Fruit fly (Drosophila melanogaster) whole organism, embryonic: ENCODE data around the gene Ubc4.
A peak's percentile ranks its signal among the peaks of the same experiment; 100 is the strongest.

Experiments used
- BEAF-32 ChIP-seq: fragments of 200-800 bp; sonication (Bioruptor generic); optimal IDR thresholded peaks from 3 replicates; lab custom pipeline; 2017; ENCODE audit warnings: missing biosample characterization, missing genetic modification characterization, mild to moderate bottlenecking, moderate library complexity, missing genetic modification reagents
- CG12391 ChIP-seq: fragments of 200-800 bp; sonication (Bioruptor generic); optimal IDR thresholded peaks from 3 replicates; lab custom pipeline; 2018; ENCODE audit warnings: missing biosample characterization, mild to moderate bottlenecking, missing genetic modification characterization, moderate library complexity
- CG12744 ChIP-seq: fragments of 200-800 bp; sonication (Bioruptor generic); optimal IDR thresholded peaks from 2 replicates; lab custom pipeline; 2016; ENCODE audit warnings: missing biosample characterization, missing genetic modification characterization
- CG14710 ChIP-seq: fragments of 200-800 bp; sonication (Bioruptor generic); optimal IDR thresholded peaks from 3 replicates; lab custom pipeline; 2019; ENCODE audit warnings: missing biosample characterization, mild to moderate bottlenecking, missing genetic modification characterization, moderate library complexity
- CG2712 ChIP-seq: fragments of 200-800 bp; optimal IDR thresholded peaks from 3 replicates; lab custom pipeline; 2019; ENCODE audit warnings: missing biosample characterization, mild to moderate bottlenecking, missing genetic modification characterization, moderate library complexity
- CG30403 ChIP-seq: fragments of 200-800 bp; sonication (Bioruptor generic); optimal IDR thresholded peaks from 3 replicates; lab custom pipeline; 2016; ENCODE audit warnings: missing biosample characterization, missing genetic modification characterization
- CG32772 ChIP-seq: fragments of 200-800 bp; sonication (Bioruptor generic); IDR thresholded peaks from 2 replicates; pipeline ENCODE4 v1.3.6; 2022; ENCODE audit warnings: missing biosample characterization, missing genetic modification characterization
- CG33557 ChIP-seq: fragments of 200-800 bp; sonication (Bioruptor generic); optimal IDR thresholded peaks from 2 replicates; lab custom pipeline; 2019; ENCODE audit warnings: missing biosample characterization, mild to moderate bottlenecking, missing genetic modification characterization, moderate library complexity
- CG34376 ChIP-seq: fragments of 200-800 bp; sonication (Bioruptor generic); optimal IDR thresholded peaks from 2 replicates; lab custom pipeline; 2018; ENCODE audit warnings: missing biosample characterization, mild to moderate bottlenecking, missing genetic modification characterization
- CG42726 ChIP-seq: fragments of 200-800 bp; sonication (Bioruptor generic); IDR thresholded peaks from 2 replicates; pipeline ENCODE4 v1.3.6; 2022; ENCODE audit warnings: missing biosample characterization, missing genetic modification characterization; ENCODE audit not compliant: partially characterized antibody
- CG4282 ChIP-seq: fragments of 200-800 bp; sonication (Bioruptor generic); optimal IDR thresholded peaks from 2 replicates; lab custom pipeline; 2016; ENCODE audit warnings: missing biosample characterization, missing genetic modification characterization
- CG43689 ChIP-seq: fragments of 200-800 bp; sonication (Bioruptor generic); IDR thresholded peaks from 2 replicates; pipeline ENCODE4 v1.3.6; 2022; ENCODE audit warnings: missing biosample characterization, missing genetic modification characterization
- CG4820 ChIP-seq: fragments of 200-800 bp; sonication (Bioruptor generic); optimal IDR thresholded peaks from 3 replicates; lab custom pipeline; 2016; ENCODE audit warnings: missing biosample characterization, missing genetic modification characterization
- CG6654 ChIP-seq: fragments of 200-800 bp; sonication (Bioruptor generic); optimal IDR thresholded peaks from 2 replicates; lab custom pipeline; 2017; ENCODE audit warnings: missing biosample characterization, mild to moderate bottlenecking, missing genetic modification characterization
- CG6765 ChIP-seq: fragments of 200-800 bp; sonication (Bioruptor generic); optimal IDR thresholded peaks from 3 replicates; lab custom pipeline; 2017; ENCODE audit warnings: missing biosample characterization, mild to moderate bottlenecking, missing genetic modification characterization
- CG7839 ChIP-seq: fragments of 200-800 bp; sonication (Bioruptor generic); optimal IDR thresholded peaks from 3 replicates; lab custom pipeline; 2018; ENCODE audit warnings: missing biosample characterization, mild to moderate bottlenecking, missing genetic modification characterization, moderate library complexity
- CG8089 ChIP-seq: fragments of 200-800 bp; sonication (Bioruptor generic); optimal IDR thresholded peaks from 3 replicates; lab custom pipeline; 2016; ENCODE audit warnings: missing biosample characterization, missing genetic modification characterization
- CHES-1-like ChIP-seq: fragments of 200-800 bp; sonication (Bioruptor generic); optimal IDR thresholded peaks from 2 replicates; lab custom pipeline; 2016; ENCODE audit warnings: missing biosample characterization, missing genetic modification characterization
- D19B ChIP-seq: fragments of 200-800 bp; sonication (Bioruptor generic); optimal IDR thresholded peaks from 2 replicates; lab custom pipeline; 2017; ENCODE audit warnings: missing biosample characterization, mild to moderate bottlenecking, missing genetic modification characterization
- Eip74EF ChIP-seq, 2 experiments: fragments of 200-800 bp in 1 of 2; fragments of >200 bp in 1 of 2; sonication (Bioruptor generic) in 1 of 2; optimal IDR thresholded peaks; 2 replicates each; lab custom pipeline; 2017 to 2019; ENCODE audit warnings: missing biosample characterization in 2 of 2, missing genetic modification characterization in 2 of 2, mild to moderate bottlenecking in 1 of 2, moderate library complexity in 1 of 2
- H2.0 ChIP-seq: fragments of 200-800 bp; sonication (Bioruptor generic); IDR thresholded peaks from 2 replicates; pipeline ENCODE4 v1.3.6; 2022; ENCODE audit warnings: missing biosample characterization, missing genetic modification characterization
- Kr ChIP-seq: fragments of 200-800 bp; sonication (Bioruptor generic); optimal IDR thresholded peaks from 2 replicates; lab custom pipeline; 2017; ENCODE audit warnings: missing biosample characterization, mild to moderate bottlenecking, missing genetic modification characterization
- Meics ChIP-seq: fragments of 200-800 bp; sonication (Bioruptor generic); optimal IDR thresholded peaks from 2 replicates; lab custom pipeline; 2017; ENCODE audit warnings: missing biosample characterization, mild to moderate bottlenecking, missing genetic modification characterization
- NC2β ChIP-seq: fragments of 200-800 bp; sonication (Bioruptor generic); optimal IDR thresholded peaks from 2 replicates; lab custom pipeline; 2016; ENCODE audit warnings: missing biosample characterization, missing genetic modification characterization
- Neu2 ChIP-seq: fragments of 200-800 bp; sonication (Bioruptor generic); optimal IDR thresholded peaks from 3 replicates; lab custom pipeline; 2016; ENCODE audit warnings: missing biosample characterization, missing genetic modification characterization, borderline replicate concordance
- NfI ChIP-seq: fragments of 200-800 bp; sonication (Bioruptor generic); optimal IDR thresholded peaks from 3 replicates; lab custom pipeline; 2018; ENCODE audit warnings: missing biosample characterization, mild to moderate bottlenecking, missing genetic modification characterization, moderate library complexity
- Oli ChIP-seq: fragments of 200-800 bp; sonication (Bioruptor generic); optimal IDR thresholded peaks from 2 replicates; lab custom pipeline; 2018; ENCODE audit warnings: missing biosample characterization, mild to moderate bottlenecking, missing genetic modification characterization, moderate library complexity
- Opbp ChIP-seq: fragments of 200-800 bp; sonication (Bioruptor generic); IDR thresholded peaks from 3 replicates; pipeline ENCODE4 v1.3.6; 2022; ENCODE audit warnings: missing biosample characterization, missing genetic modification characterization; ENCODE audit not compliant: partially characterized antibody
- PHDP ChIP-seq: fragments of 200-800 bp; sonication (Bioruptor generic); optimal IDR thresholded peaks from 3 replicates; lab custom pipeline; 2018; ENCODE audit warnings: missing biosample characterization, mild to moderate bottlenecking, missing genetic modification characterization, moderate library complexity
- Sry-δ ChIP-seq: fragments of 200-800 bp; sonication (Bioruptor generic); optimal IDR thresholded peaks from 2 replicates; lab custom pipeline; 2016; ENCODE audit warnings: missing biosample characterization, missing genetic modification characterization
- Ssrp ChIP-seq: fragments of 200-800 bp; sonication (Bioruptor generic); optimal IDR thresholded peaks from 2 replicates; lab custom pipeline; 2018; ENCODE audit warnings: missing biosample characterization, mild to moderate bottlenecking, missing genetic modification characterization, moderate library complexity
- Taf1 ChIP-seq: fragments of 200-800 bp; sonication (Bioruptor generic); IDR thresholded peaks from 2 replicates; pipeline ENCODE4 v1.3.6; 2022; ENCODE audit warnings: missing biosample characterization, missing genetic modification characterization
- Trl ChIP-seq, 3 experiments: fragments of >200 bp in 2 of 3; fragments of 200-800 bp in 1 of 3; sonication (Bioruptor generic) in 1 of 3; optimal IDR thresholded peaks; 2 replicates in 1 of 3; 3 replicates in 2 of 3; lab custom pipeline; 2016 to 2017; ENCODE audit warnings: missing biosample characterization in 1 of 3, missing genetic modification characterization in 1 of 3
- ap ChIP-seq: fragments of 200-800 bp; sonication (Bioruptor generic); IDR thresholded peaks from 2 replicates; pipeline ENCODE4 v1.3.6; 2022; ENCODE audit warnings: missing biosample characterization, missing genetic modification characterization
- bcd ChIP-seq: fragments of 200-800 bp; sonication (Bioruptor generic); optimal IDR thresholded peaks from 2 replicates; lab custom pipeline; 2017; ENCODE audit warnings: missing biosample characterization, mild to moderate bottlenecking, missing genetic modification characterization
- cas ChIP-seq: fragments of 200-800 bp; sonication (Bioruptor generic); IDR thresholded peaks from 2 replicates; pipeline ENCODE4 v1.3.6; 2022; ENCODE audit warnings: missing biosample characterization, missing genetic modification characterization
- caup ChIP-seq: fragments of 200-800 bp; sonication (Bioruptor generic); optimal IDR thresholded peaks from 3 replicates; lab custom pipeline; 2017; ENCODE audit warnings: missing biosample characterization, mild to moderate bottlenecking, missing genetic modification characterization, moderate library complexity; ENCODE audit not compliant: severe bottlenecking
- chn ChIP-seq: fragments of 200-800 bp; sonication (Bioruptor generic); optimal IDR thresholded peaks from 2 replicates; lab custom pipeline; 2016; ENCODE audit warnings: missing biosample characterization, missing genetic modification characterization
- ewg ChIP-seq: fragments of 200-800 bp; sonication (Bioruptor generic); optimal IDR thresholded peaks from 3 replicates; lab custom pipeline; 2017; ENCODE audit warnings: mild to moderate bottlenecking, missing biosample characterization, missing genetic modification reagents, missing genetic modification characterization
- her ChIP-seq: fragments of 200-800 bp; sonication (Bioruptor generic); optimal IDR thresholded peaks from 2 replicates; lab custom pipeline; 2016; ENCODE audit warnings: missing biosample characterization, missing genetic modification characterization
- jigr1 ChIP-seq: fragments of 200-800 bp; sonication (Bioruptor generic); IDR thresholded peaks from 3 replicates; pipeline ENCODE4 v1.3.6; 2022; ENCODE audit warnings: missing biosample characterization, missing genetic modification characterization
- kay ChIP-seq: fragments of 200-800 bp; sonication (Bioruptor generic); optimal IDR thresholded peaks from 2 replicates; lab custom pipeline; 2016; ENCODE audit warnings: missing biosample characterization, missing genetic modification characterization
- pum ChIP-seq: fragments of 200-800 bp; sonication (Bioruptor generic); optimal IDR thresholded peaks from 2 replicates; lab custom pipeline; 2016; ENCODE audit warnings: missing biosample characterization, missing genetic modification characterization
- ranshi ChIP-seq: fragments of 200-800 bp; sonication (Bioruptor generic); IDR thresholded peaks from 2 replicates; pipeline ENCODE4 v1.3.6; 2022; ENCODE audit warnings: missing biosample characterization, missing genetic modification characterization
- slou ChIP-seq: fragments of 200-800 bp; sonication (Bioruptor generic); optimal IDR thresholded peaks from 3 replicates; lab custom pipeline; 2016; ENCODE audit warnings: missing biosample characterization, missing genetic modification characterization
- so ChIP-seq: fragments of 200-800 bp; sonication (Bioruptor generic); IDR thresholded peaks from 3 replicates; pipeline ENCODE4 v1.3.6; 2022; ENCODE audit warnings: missing biosample characterization, missing genetic modification characterization
- sqz ChIP-seq: fragments of 200-800 bp; sonication (Bioruptor generic); optimal IDR thresholded peaks from 3 replicates; lab custom pipeline; 2018; ENCODE audit warnings: missing biosample characterization, mild to moderate bottlenecking, missing genetic modification characterization
- tgo ChIP-seq: fragments of 200-800 bp; sonication (Bioruptor generic); IDR thresholded peaks from 3 replicates; pipeline ENCODE4 v1.3.6; 2022; ENCODE audit warnings: missing biosample characterization, missing genetic modification characterization
- twi ChIP-seq: fragments of 200-800 bp; optimal IDR thresholded peaks from 2 replicates; lab custom pipeline; 2019; ENCODE audit warnings: missing biosample characterization, mild to moderate bottlenecking, missing genetic modification characterization, moderate library complexity
- usp ChIP-seq: fragments of >200 bp; optimal IDR thresholded peaks from 2 replicates; lab custom pipeline; 2017; ENCODE audit warnings: missing biosample characterization, missing genetic modification characterization

Ubc4 gene

dm6 chr3L:9718929-9719328 lies 20.8 kb downstream of the Ubc4 start, which contains the start of the genes CG18178 and CG14174 (continued):
- TF ChIP-seq CG34376 (GFP tag; lab: Kevin White, UChicago), result peak; percentile 32
- peak; percentile 78 for TF ChIP-seq Ssrp (tag; lab: Kevin White, UChicago)
- TF ChIP-seq CG8089 (GFP tag; lab: Kevin White, UChicago), result no peak
- peak; percentile 57 for TF ChIP-seq caup
- TF ChIP-seq CG30403, result peak; percentile 60
- no peak for TF ChIP-seq slou (GFP tag; lab: Kevin White, UChicago)
- TF ChIP-seq her (GFP tag; lab: Kevin White, UChicago), result no peak
- peak; percentile 78 for TF ChIP-seq CG7839 (tag; lab: Kevin White, UChicago)
- peak; percentile 86 for TF ChIP-seq CG14710
- TF ChIP-seq CG12391 (tag; lab: Kevin White, UChicago), result peak; percentile 89
- TF ChIP-seq CHES-1-like (GFP tag; lab: Kevin White, UChicago), result peak; percentile 25
- no peak for TF ChIP-seq usp (GFP tag; lab: Kevin White, UChicago)
- TF ChIP-seq pum, result no peak
- TF ChIP-seq BEAF-32 (GFP tag; lab: Kevin White, UChicago), result peak; percentile 61
- TF ChIP-seq cas (GFP tag; lab: Robert Waterston, UW), result 0 out of 2 replicates have a peak, but pooled peaks have one; percentile 20
- TF ChIP-seq H2.0 (GFP tag; lab: Robert Waterston, UW), result peak; percentile 33; the same call in 1 of the 2 replicates
- peak; percentile 50; the same call in 1 of the 2 replicates for TF ChIP-seq Taf1 (GFP tag; lab: Robert Waterston, UW)
- peak; percentile 64 for TF ChIP-seq tgo (GFP tag; lab: Robert Waterston, UW)
- no peak for TF ChIP-seq CG6765 (GFP tag; lab: Kevin White, UChicago)
- TF ChIP-seq bcd, result peak; percentile 65
- TF ChIP-seq Kr, result no peak
- TF ChIP-seq so, result no peak
- TF ChIP-seq Meics (GFP tag; lab: Kevin White, UChicago), result peak; percentile 48
- peak; percentile 76 for TF ChIP-seq NfI
- TF ChIP-seq twi (tag; lab: Kevin White, UChicago), result peak; percentile 76
- peak; percentile 68 for TF ChIP-seq Oli (tag; lab: Kevin White, UChicago)
- peak; percentile 33 for TF ChIP-seq Sry-δ (GFP tag; lab: Kevin White, UChicago)
- no peak for TF ChIP-seq Neu2 (GFP tag; lab: Kevin White, UChicago)
- TF ChIP-seq CG42726 (GFP tag; lab: Robert Waterston, UW), result no peak
- TF ChIP-seq D19B (GFP tag; lab: Kevin White, UChicago), result no peak
- TF ChIP-seq ranshi, result peak; percentile 50; the same call in 1 of the 2 replicates
- no peak for TF ChIP-seq sqz (GFP tag; lab: Kevin White, UChicago)
- TF ChIP-seq CG43689 (GFP tag; lab: Robert Waterston, UW), result no peak
- no peak for TF ChIP-seq NC2β (GFP tag; lab: Kevin White, UChicago)
- peak; percentile 85 for TF ChIP-seq CG2712 (tag; lab: Kevin White, UChicago)
- no peak for TF ChIP-seq jigr1 (GFP tag; lab: Robert Waterston, UW)
- no peak for TF ChIP-seq CG6654 (GFP tag; lab: Kevin White, UChicago)
- peak; percentile 81 for TF ChIP-seq CG4820 (GFP tag; lab: Kevin White, UChicago)
- no peak for TF ChIP-seq CG4282 (GFP tag; lab: Kevin White, UChicago)
- no peak for TF ChIP-seq Eip74EF (GFP tag; optimal IDR thresholded peaks at IDR 0.05; lab: Kevin White, UChicago)
- TF ChIP-seq chn, result no peak
- TF ChIP-seq ap (GFP tag; lab: Robert Waterston, UW), result no peak
- TF ChIP-seq Trl (optimal IDR thresholded peaks at IDR 0.05; lab: Kevin White, UChicago), result no peak
- TF ChIP-seq Trl (GFP tag; optimal IDR thresholded peaks at IDR 0.05; lab: Kevin White, UChicago), result no peak
- TF ChIP-seq ewg (GFP tag; lab: Kevin White, UChicago), result peak; percentile 34
- peak; percentile 78 for TF ChIP-seq PHDP (tag; lab: Kevin White, UChicago)
- TF ChIP-seq Opbp, result no peak
- TF ChIP-seq CG32772 (GFP tag; lab: Robert Waterston, UW), result no peak
- TF ChIP-seq CG33557 (GFP tag; lab: Kevin White, UChicago), result peak; percentile 73
- TF ChIP-seq CG12744 (GFP tag; lab: Kevin White, UChicago), result no peak
- peak; percentile 39 for TF ChIP-seq kay (GFP tag; lab: Kevin White, UChicago)
